Fruit fly (Drosophila melanogaster) whole organism, pupa: Measurements from ENCODE around the gene poe.

Experiments
- CG10348 ChIP-seq: fragments of 200-800 bp; sonication (Bioruptor generic); IDR thresholded peaks from 2 replicates; pipeline ENCODE4 v1.3.6; 2022; ENCODE audit warnings: missing biosample characterization, missing genetic modification characterization
- CG12605 ChIP-seq: fragments of 200-800 bp; sonication (Bioruptor generic); IDR thresholded peaks from 2 replicates; pipeline ENCODE4 v1.3.6; 2022; ENCODE audit warnings: missing biosample characterization, missing genetic modification characterization
- CG13204 ChIP-seq: fragments of 200-800 bp; sonication (Bioruptor generic); optimal IDR thresholded peaks from 2 replicates; lab custom pipeline; 2018; ENCODE audit warnings: missing biosample characterization, mild to moderate bottlenecking, missing genetic modification characterization, moderate library complexity
- CG14655 ChIP-seq: fragments of 200-800 bp; sonication (Bioruptor generic); optimal IDR thresholded peaks from 3 replicates; lab custom pipeline; 2017; ENCODE audit warnings: mild to moderate bottlenecking, missing biosample characterization, missing genetic modification reagents, missing genetic modification characterization
- CG15710 ChIP-seq: fragments of 200-800 bp; sonication (Bioruptor generic); optimal IDR thresholded peaks from 2 replicates; lab custom pipeline; 2018; ENCODE audit warnings: missing biosample characterization, mild to moderate bottlenecking, missing genetic modification characterization, moderate library complexity
- CG17806 ChIP-seq: fragments of 200-800 bp; sonication (Bioruptor generic); optimal IDR thresholded peaks from 2 replicates; lab custom pipeline; 2018; ENCODE audit warnings: missing biosample characterization, mild to moderate bottlenecking, missing genetic modification characterization, moderate library complexity
- CG32121 ChIP-seq: fragments of 200-800 bp; sonication (Bioruptor generic); IDR thresholded peaks from 2 replicates; pipeline ENCODE4 v1.3.6; 2022; ENCODE audit warnings: missing biosample characterization, missing genetic modification characterization
- CG34367 ChIP-seq: fragments of 200-800 bp; sonication (Bioruptor generic); optimal IDR thresholded peaks from 2 replicates; lab custom pipeline; 2018; ENCODE audit warnings: missing biosample characterization, mild to moderate bottlenecking, missing genetic modification characterization
- CG4496 ChIP-seq: fragments of 200-800 bp; sonication (Bioruptor generic); IDR thresholded peaks from 3 replicates; pipeline ENCODE4 v1.3.6; 2022; ENCODE audit warnings: missing biosample characterization, missing genetic modification characterization
- CG8159 ChIP-seq: fragments of 200-800 bp; sonication (Bioruptor generic); optimal IDR thresholded peaks from 3 replicates; lab custom pipeline; 2018; ENCODE audit warnings: missing biosample characterization, mild to moderate bottlenecking, missing genetic modification characterization, moderate library complexity
- CG8301 ChIP-seq: fragments of 200-800 bp; sonication (Bioruptor generic); optimal IDR thresholded peaks from 2 replicates; lab custom pipeline; 2018; ENCODE audit warnings: missing biosample characterization, mild to moderate bottlenecking, missing genetic modification characterization
- CG9948 ChIP-seq: fragments of 200-800 bp; sonication (Bioruptor generic); optimal IDR thresholded peaks from 2 replicates; lab custom pipeline; 2018; ENCODE audit warnings: missing biosample characterization, mild to moderate bottlenecking, missing genetic modification characterization, moderate library complexity
- D1 ChIP-seq: fragments of 200-800 bp; sonication (Bioruptor generic); optimal IDR thresholded peaks from 2 replicates; lab custom pipeline; 2018; ENCODE audit warnings: missing biosample characterization, mild to moderate bottlenecking, missing genetic modification characterization, moderate library complexity
- EcR ChIP-seq: fragments of 200-800 bp; sonication (Bioruptor generic); optimal IDR thresholded peaks from 3 replicates; lab custom pipeline; 2019; ENCODE audit warnings: missing biosample characterization, missing genetic modification characterization, mild to moderate bottlenecking, moderate library complexity, missing genetic modification reagents
- Ets98B ChIP-seq: fragments of 200-800 bp; sonication (Bioruptor generic); IDR thresholded peaks from 2 replicates; pipeline ENCODE4 v1.3.6; 2022; ENCODE audit warnings: missing biosample characterization, missing genetic modification characterization
- Pif1A ChIP-seq: fragments of 200-800 bp; sonication (Bioruptor generic); optimal IDR thresholded peaks from 3 replicates; lab custom pipeline; 2016; ENCODE audit warnings: missing biosample characterization, missing genetic modification characterization
- Pif1B ChIP-seq: fragments of 200-800 bp; sonication (Bioruptor generic); optimal IDR thresholded peaks from 3 replicates; lab custom pipeline; 2016; ENCODE audit warnings: missing biosample characterization, missing genetic modification characterization
- Snoo ChIP-seq: fragments of 200-800 bp; sonication (Bioruptor generic); optimal IDR thresholded peaks from 3 replicates; lab custom pipeline; 2017; ENCODE audit warnings: missing biosample characterization, mild to moderate bottlenecking, missing genetic modification characterization, inconsistent platforms
- fd96Ca ChIP-seq: fragments of 200-800 bp; sonication (Bioruptor generic); IDR thresholded peaks from 3 replicates; pipeline ENCODE4 v1.3.6; 2022; ENCODE audit warnings: missing biosample characterization, missing genetic modification characterization
- gl ChIP-seq: fragments of 200-800 bp; sonication (Bioruptor generic); optimal IDR thresholded peaks from 2 replicates; lab custom pipeline; 2018; ENCODE audit warnings: missing biosample characterization, mild to moderate bottlenecking, missing genetic modification characterization
- rn ChIP-seq: fragments of 200-800 bp; sonication (Bioruptor generic); IDR thresholded peaks from 2 replicates; pipeline ENCODE4 v1.3.6; 2022; ENCODE audit warnings: missing biosample characterization, missing genetic modification characterization

Gene poe

DNA sequence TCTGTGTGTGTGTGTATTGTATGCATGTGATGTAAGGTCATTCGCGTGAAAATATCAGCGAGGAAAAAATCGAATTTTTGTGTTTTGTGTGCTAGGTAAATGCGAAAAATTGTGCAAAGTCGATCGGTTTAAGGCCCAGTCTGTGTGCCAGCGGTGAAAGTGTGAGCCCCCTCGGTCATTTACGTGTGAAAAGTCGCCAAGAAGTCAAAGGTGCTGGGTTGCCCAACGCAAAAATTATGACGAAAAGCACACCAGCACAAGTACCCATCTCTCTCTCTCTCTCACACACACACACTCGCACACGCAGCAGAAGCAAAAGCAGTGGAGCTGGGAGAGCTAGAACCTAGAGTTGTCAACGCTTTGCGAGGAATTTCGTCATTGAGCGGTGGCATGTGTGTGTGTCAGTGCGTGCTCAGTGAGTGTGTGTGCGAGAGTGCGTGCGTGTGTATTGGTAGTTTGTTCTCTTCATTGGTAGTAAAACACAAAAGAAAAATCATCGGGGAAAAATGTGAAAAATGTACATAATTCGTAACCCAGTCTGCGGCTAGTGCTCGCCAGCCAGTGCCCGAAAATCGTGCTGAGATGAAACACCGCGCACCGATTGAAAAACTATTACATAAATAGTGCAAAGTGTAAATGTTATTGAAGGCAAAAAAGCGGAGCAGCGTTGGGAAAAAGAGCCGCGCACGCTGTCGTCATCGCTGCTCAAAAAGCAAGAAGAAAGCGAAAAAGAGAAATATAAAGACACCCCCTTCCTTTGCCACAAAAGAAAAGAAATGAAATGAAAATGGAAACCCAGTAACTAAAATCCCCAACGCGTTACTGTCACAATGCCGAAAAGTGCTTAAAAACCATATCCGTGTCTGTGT is 12.2 kb upstream of the poe start:
- TF ChIP-seq CG8159 = no peak
- peak; percentile 86 for TF ChIP-seq EcR (GFP tag; lab: Kevin White, UChicago)
- peak; percentile 16; the same call in 1 of the 2 replicates for TF ChIP-seq CG12605 (GFP tag; lab: Robert Waterston, UW)
- TF ChIP-seq CG34367 (tag; lab: Kevin White, UChicago) = peak; percentile 23
- no peak for TF ChIP-seq CG10348
- TF ChIP-seq CG8301 = no peak
- peak; percentile 18 for TF ChIP-seq CG13204
- no peak for TF ChIP-seq D1 (tag; lab: Kevin White, UChicago)
- no peak for TF ChIP-seq Pif1A (GFP tag; lab: Kevin White, UChicago)
- TF ChIP-seq CG4496 (GFP tag; lab: Robert Waterston, UW) = no peak
- TF ChIP-seq CG15710 = no peak
- TF ChIP-seq Ets98B (GFP tag; lab: Robert Waterston, UW) = peak; percentile 57
- TF ChIP-seq CG9948 (tag; lab: Kevin White, UChicago) = no peak
- no peak; the same call in 1 of the 2 replicates for TF ChIP-seq CG32121 (GFP tag; lab: Robert Waterston, UW)

- TF ChIP-seq Pif1A (GFP tag; lab: Kevin White, UChicago) = no peak
- no peak for TF ChIP-seq gl (tag; lab: Kevin White, UChicago)
- TF ChIP-seq CG32121 (GFP tag; lab: Robert Waterston, UW) = no peak
- no peak for TF ChIP-seq CG10348
- no peak for TF ChIP-seq CG17806 (tag; lab: Kevin White, UChicago)
- no peak for TF ChIP-seq CG34367 (tag; lab: Kevin White, UChicago)
- TF ChIP-seq CG9948 (tag; lab: Kevin White, UChicago) = no peak
- TF ChIP-seq, all 21 proteins: peak for 0
Measured at dm6 chr2L:8083413-8083426, 11.8 kb upstream of the poe start, which contains the start of gene Bsg. Gene Bsg, plus strand, starts transcription at chr2L:8083420.

DNA sequence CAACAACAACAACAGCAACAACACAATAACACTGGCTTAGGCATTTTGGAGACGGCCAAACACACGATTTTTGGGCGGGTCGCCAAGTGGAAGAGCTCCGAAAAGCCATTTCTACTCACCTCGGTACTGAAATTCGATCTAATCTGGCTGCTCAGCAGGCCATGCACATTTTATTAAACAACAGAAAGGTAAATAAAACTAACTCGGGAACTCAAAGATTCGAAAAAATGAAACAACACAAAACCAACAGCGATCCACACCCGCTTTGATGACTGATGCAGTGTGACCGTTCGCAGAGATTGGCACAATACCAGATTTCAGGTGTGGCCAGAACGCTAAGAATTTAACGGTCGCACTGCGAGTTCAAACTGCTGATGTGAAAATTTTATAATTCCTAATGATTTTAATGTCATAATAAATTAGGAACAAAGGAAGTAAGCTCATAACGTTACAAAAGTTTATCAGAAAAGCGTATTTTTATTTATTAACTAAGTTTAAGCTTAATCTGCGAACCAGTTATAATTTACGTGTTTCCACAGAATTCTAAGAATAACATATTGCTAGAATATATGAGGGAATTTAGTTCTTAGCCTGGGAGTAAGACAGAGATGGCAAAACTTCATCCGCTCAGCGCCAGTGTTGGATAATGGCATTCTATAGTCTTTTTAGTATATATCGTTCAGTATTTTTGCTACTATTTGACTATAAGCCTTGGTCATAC is 11.4 kb upstream of the poe start, which contains the start of gene Mcr:
Gene Mcr, minus strand, starts transcription at position 291 of the 721 bp plus-strand sequence.
- TF ChIP-seq EcR (GFP tag; lab: Kevin White, UChicago) = peak; percentile 10
- no peak for TF ChIP-seq CG8159

- no peak for TF ChIP-seq EcR (GFP tag; lab: Kevin White, UChicago)
- TF ChIP-seq CG12605 (GFP tag; lab: Robert Waterston, UW) = peak; percentile 81
- TF ChIP-seq Pif1B (GFP tag; lab: Kevin White, UChicago) = no peak
- TF ChIP-seq CG9948 (tag; lab: Kevin White, UChicago) = peak; percentile 80
- peak; percentile 72 for TF ChIP-seq CG34367 (tag; lab: Kevin White, UChicago)
- no peak for TF ChIP-seq fd96Ca
- peak; percentile 84 for TF ChIP-seq CG15710
- no peak for TF ChIP-seq CG4496 (GFP tag; lab: Robert Waterston, UW)
- no peak for TF ChIP-seq CG13204
- TF ChIP-seq CG10348 = 0 out of 2 replicates have a peak, but pooled peaks have one; percentile 29
- no peak for TF ChIP-seq CG14655 (GFP tag; lab: Kevin White, UChicago)
- TF ChIP-seq CG32121 (GFP tag; lab: Robert Waterston, UW) = no peak; the same call in 1 of the 2 replicates
- TF ChIP-seq CG8159 = no peak
- TF ChIP-seq CG8301 = no peak
- peak; percentile 54 for TF ChIP-seq D1 (tag; lab: Kevin White, UChicago)
- no peak for TF ChIP-seq Pif1A (GFP tag; lab: Kevin White, UChicago)
- TF ChIP-seq gl (tag; lab: Kevin White, UChicago) = no peak
- TF ChIP-seq Ets98B (GFP tag; lab: Robert Waterston, UW) = no peak
- peak; percentile 63 for TF ChIP-seq CG17806 (tag; lab: Kevin White, UChicago)
- no peak for TF ChIP-seq rn (GFP tag; lab: Robert Waterston, UW)
- TF ChIP-seq Snoo (tag; lab: Kevin White, UChicago) = peak; percentile 74
Measured at dm6 chr2L:8081640-8082485, 10.4 kb upstream of the poe start.

DNA sequence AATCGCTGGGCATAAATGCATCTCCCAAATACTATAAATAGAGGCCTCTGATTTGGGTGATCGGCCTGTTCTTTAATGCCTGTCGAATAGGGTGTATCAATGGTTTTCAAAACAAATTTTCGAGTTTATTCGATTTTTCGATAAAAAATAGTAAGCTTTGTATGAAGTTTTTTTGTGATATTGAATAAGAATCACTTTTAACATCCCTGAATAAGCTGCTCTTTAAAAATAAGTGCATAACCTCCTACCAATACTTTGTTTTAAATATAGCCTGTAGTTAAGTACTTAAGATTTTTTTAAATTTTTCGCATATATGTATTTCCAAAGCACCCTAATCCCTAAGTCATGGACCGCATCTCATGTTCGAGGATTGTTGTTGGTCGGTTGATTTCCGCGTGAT is 9.2 kb upstream of the poe start:
- TF ChIP-seq CG14655 (GFP tag; lab: Kevin White, UChicago) (no peak), CG12605 (GFP tag; lab: Robert Waterston, UW) (0 out of 2 replicates have a peak, but pooled peaks have one; percentile 12), gl (tag; lab: Kevin White, UChicago) (no peak), CG32121 (GFP tag; lab: Robert Waterston, UW) (no peak)
- TF ChIP-seq, all 21 proteins: peak for 1

DNA sequence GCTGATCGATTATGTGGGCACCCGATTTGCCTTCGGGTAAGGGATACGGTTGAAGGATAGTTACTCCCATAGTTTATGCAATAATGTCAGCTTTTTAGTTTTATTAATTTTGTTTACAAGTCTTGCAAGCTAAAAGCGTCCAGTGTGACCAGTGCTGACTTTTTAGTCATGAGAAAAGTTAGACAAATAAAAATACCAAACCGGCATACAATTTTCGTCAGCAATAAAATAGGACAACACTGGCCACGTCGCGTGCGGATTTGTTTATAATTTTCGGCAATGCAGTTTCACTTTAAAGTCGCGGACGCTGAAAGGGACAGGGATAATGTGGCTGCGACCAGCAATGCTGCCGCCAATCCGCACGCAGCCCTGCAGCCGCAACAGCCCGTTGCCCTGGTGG is 1.3 kb upstream of the poe start, which contains the start of the genes MED20 and Trf:
Gene MED20, minus strand, starts transcription at position 157 of the 400 bp plus-strand sequence.
Gene Trf, plus strand, starts transcription at position 204 of the 400 bp plus-strand sequence.
- TF ChIP-seq Pif1B (GFP tag; lab: Kevin White, UChicago) (no peak), CG10348 (no peak), CG12605 (GFP tag; lab: Robert Waterston, UW) (no peak), CG15710 (no peak), CG9948 (tag; lab: Kevin White, UChicago) (no peak), EcR (GFP tag; lab: Kevin White, UChicago) (no peak), CG17806 (tag; lab: Kevin White, UChicago) (no peak), CG4496 (GFP tag; lab: Robert Waterston, UW) (no peak), CG32121 (GFP tag; lab: Robert Waterston, UW) (no peak), Pif1A (GFP tag; lab: Kevin White, UChicago) (no peak), Snoo (tag; lab: Kevin White, UChicago) (no peak), CG34367 (tag; lab: Kevin White, UChicago) (no peak), gl (tag; lab: Kevin White, UChicago) (no peak)
- TF ChIP-seq, all 21 proteins: peak for 0
